Worm (Caenorhabditis elegans) whole organism, late embryonic: Measurements from ENCODE around the gene qui-1.
"Not testable (repeated sequence)": the region's sequence is repeated elsewhere in the genome, so short reads cannot be mapped to it uniquely, and the experiment has no call there.

Source experiments
- K02D7.2 ChIP-seq: sonication (generic microtip); optimal IDR thresholded peaks from 2 replicates; lab custom pipeline; 2017; ENCODE audit warnings: mild to moderate bottlenecking, missing genetic modification characterization, missing compliant biosample characterization
- Y22D7AL.16 ChIP-seq: sonication (generic microtip); optimal IDR thresholded peaks from 2 replicates; lab custom pipeline; 2016; ENCODE audit warnings: missing genetic modification characterization, missing compliant biosample characterization
- ceh-22 ChIP-seq: sonication (generic microtip); optimal IDR thresholded peaks from 2 replicates; lab custom pipeline; 2017; ENCODE audit warnings: missing biosample characterization, missing genetic modification characterization
- ceh-30 ChIP-seq: fragments of 150-350 bp; optimal IDR thresholded peaks from 2 replicates; lab custom pipeline; 2014; ENCODE audit warnings: missing biosample characterization, missing genetic modification characterization
- ceh-9 ChIP-seq: sonication (generic microtip); optimal IDR thresholded peaks from 2 replicates; lab custom pipeline; 2016; ENCODE audit warnings: mild to moderate bottlenecking, missing genetic modification characterization, inconsistent platforms, missing compliant biosample characterization
- che-1 ChIP-seq: sonication (generic microtip); optimal IDR thresholded peaks from 2 replicates; lab custom pipeline; 2016; ENCODE audit warnings: mild to moderate bottlenecking, missing genetic modification characterization, missing compliant biosample characterization
- dmd-4 ChIP-seq: sonication (generic microtip); optimal IDR thresholded peaks from 2 replicates; lab custom pipeline; 2016; ENCODE audit warnings: borderline replicate concordance, missing genetic modification characterization, missing compliant biosample characterization
- elt-2 ChIP-seq: sonication (generic microtip); optimal IDR thresholded peaks from 2 replicates; lab custom pipeline; 2016; ENCODE audit warnings: missing genetic modification reagents, missing genetic modification characterization, missing compliant biosample characterization
- elt-4 ChIP-seq: sonication (generic microtip); optimal IDR thresholded peaks from 2 replicates; lab custom pipeline; 2016; ENCODE audit warnings: missing genetic modification characterization, missing compliant biosample characterization
- ets-4 ChIP-seq: sonication (generic microtip); optimal IDR thresholded peaks from 2 replicates; lab custom pipeline; 2016; ENCODE audit warnings: missing genetic modification characterization, missing compliant biosample characterization
- fax-1 ChIP-seq: sonication (generic microtip); optimal IDR thresholded peaks from 2 replicates; lab custom pipeline; 2016; ENCODE audit warnings: missing genotype, missing genetic modification characterization, missing compliant biosample characterization
- fkh-6 ChIP-seq: sonication (generic microtip); optimal IDR thresholded peaks from 2 replicates; lab custom pipeline; 2016; ENCODE audit warnings: missing genetic modification characterization, missing compliant biosample characterization
- gmeb-2 ChIP-seq: sonication (generic microtip); optimal IDR thresholded peaks from 2 replicates; lab custom pipeline; 2016; ENCODE audit warnings: missing genetic modification characterization, inconsistent platforms, missing compliant biosample characterization
- hlh-13 ChIP-seq: fragments of 200-800 bp; sonication (Bioruptor generic); optimal IDR thresholded peaks from 2 replicates; lab custom pipeline; 2018; ENCODE audit warnings: mild to moderate bottlenecking, missing genetic modification characterization, missing compliant biosample characterization
- hlh-15 ChIP-seq: sonication (generic microtip); optimal IDR thresholded peaks from 2 replicates; lab custom pipeline; 2016; ENCODE audit warnings: missing genetic modification characterization, missing compliant biosample characterization
- hlh-6 ChIP-seq: sonication (generic microtip); optimal IDR thresholded peaks from 2 replicates; lab custom pipeline; 2016; ENCODE audit warnings: missing genotype, missing genetic modification characterization, missing compliant biosample characterization
- hlh-8 ChIP-seq: sonication (generic microtip); optimal IDR thresholded peaks from 2 replicates; lab custom pipeline; 2016; ENCODE audit warnings: missing genotype, missing genetic modification characterization, missing compliant biosample characterization
- lim-6 ChIP-seq: sonication (generic microtip); optimal IDR thresholded peaks from 2 replicates; lab custom pipeline; 2016; ENCODE audit warnings: missing genetic modification characterization, missing compliant biosample characterization
- nfya-1 ChIP-seq: sonication (generic microtip); optimal IDR thresholded peaks from 2 replicates; lab custom pipeline; 2017; ENCODE audit warnings: missing genetic modification characterization, mild to moderate bottlenecking, missing compliant biosample characterization, antibody characterized with exemption, moderate library complexity
- nhr-11 ChIP-seq: fragments of 150-350 bp; optimal IDR thresholded peaks from 2 replicates; lab custom pipeline; 2014; ENCODE audit warnings: missing biosample characterization, missing genetic modification characterization
- nhr-232 ChIP-seq: sonication (generic microtip); optimal IDR thresholded peaks from 2 replicates; lab custom pipeline; 2016; ENCODE audit warnings: missing genetic modification characterization, missing compliant biosample characterization
- npax-4 ChIP-seq: sonication (generic microtip); optimal IDR thresholded peaks from 2 replicates; lab custom pipeline; 2016; ENCODE audit warnings: missing genetic modification characterization, missing compliant biosample characterization
- pat-9 ChIP-seq: fragments of 200-800 bp; sonication (Bioruptor generic); optimal IDR thresholded peaks from 2 replicates; lab custom pipeline; 2018; ENCODE audit warnings: mild to moderate bottlenecking, missing genetic modification characterization, moderate library complexity, missing compliant biosample characterization
- pqm-1 ChIP-seq: sonication (generic microtip); optimal IDR thresholded peaks from 2 replicates; lab custom pipeline; 2016; ENCODE audit warnings: missing genetic modification characterization, missing compliant biosample characterization
- ref-2 ChIP-seq: sonication (generic microtip); optimal IDR thresholded peaks from 2 replicates; lab custom pipeline; 2016; ENCODE audit warnings: missing genetic modification characterization, missing compliant biosample characterization
- rnt-1 ChIP-seq: sonication (generic microtip); optimal IDR thresholded peaks from 2 replicates; lab custom pipeline; 2016; ENCODE audit warnings: missing genetic modification characterization, missing compliant biosample characterization
- tbx-2 ChIP-seq: sonication (generic microtip); optimal IDR thresholded peaks from 2 replicates; lab custom pipeline; 2016; ENCODE audit warnings: missing genetic modification characterization, missing compliant biosample characterization
- tbx-7 ChIP-seq: sonication (generic microtip); optimal IDR thresholded peaks from 2 replicates; lab custom pipeline; 2016; ENCODE audit warnings: missing genotype, missing genetic modification characterization, missing compliant biosample characterization
- ttx-3 ChIP-seq: sonication (generic microtip); optimal IDR thresholded peaks from 2 replicates; lab custom pipeline; 2016; ENCODE audit warnings: missing genetic modification reagents, missing genetic modification characterization, missing compliant biosample characterization
- unc-86 ChIP-seq: sonication (generic microtip); optimal IDR thresholded peaks from 2 replicates; lab custom pipeline; 2016; ENCODE audit warnings: missing genetic modification characterization, missing compliant biosample characterization

qui-1 gene

ce11 chrIV:13575673-13576072 lies 14.0 kb downstream of the qui-1 start:
- TF ChIP-seq K02D7.2 (tag; lab: Kevin White, UChicago) (no peak), nhr-11 (tag; lab: Kevin White, UChicago) (peak; percentile 16)
- TF ChIP-seq, all 69 proteins: peak for 1

ce11 chrIV:13578174-13578573 lies 16.5 kb downstream of the qui-1 start, which contains the start of gene Y45F10B.8:
Gene Y45F10B.8 (minus strand): TSS chrIV:13578274.
- TF ChIP-seq lim-6, hlh-8, fkh-6 (tag; lab: Kevin White, UChicago): not testable (repeated sequence)
- TF ChIP-seq, all 69 proteins: peak for 0; not testable (repeated sequence) for 69

ce11 chrIV:13578953-13579352 lies 17.3 kb downstream of the qui-1 start, which contains the start of gene sru-16:
Gene sru-16 (plus strand): TSS chrIV:13579253.
- not testable (repeated sequence) for TF ChIP-seq dmd-4, ttx-3, che-1 (tag; lab: Kevin White, UChicago)

- TF ChIP-seq ceh-22 (tag; lab: Kevin White, UChicago) (no peak), elt-4 (tag; lab: Kevin White, UChicago) (no peak), nhr-232 (tag; lab: Kevin White, UChicago) (no peak)
These were observed 21.2 kb downstream of the qui-1 start, which contains the start of gene sru-12 for ce11 chrIV:13582909-13583308. Gene sru-12 (plus strand): TSS chrIV:13583209.

ce11 chrIV:13584646-13585045 lies 23.0 kb downstream of the qui-1 start, which contains the start of gene sru-11:
Gene sru-11 (plus strand): TSS chrIV:13584946.
- TF ChIP-seq hlh-6 (tag; lab: Kevin White, UChicago): no peak
- no peak for TF ChIP-seq gmeb-2 (tag; lab: Kevin White, UChicago)

- no peak for TF ChIP-seq ref-2 (tag; lab: Kevin White, UChicago)
- no peak for TF ChIP-seq ceh-9 (tag; lab: Kevin White, UChicago)
- TF ChIP-seq nhr-232 (tag; lab: Kevin White, UChicago): no peak
- TF ChIP-seq rnt-1: no peak
- TF ChIP-seq hlh-15 (tag; lab: Kevin White, UChicago): no peak
- no peak for TF ChIP-seq pqm-1 (tag; lab: Kevin White, UChicago)
- TF ChIP-seq ceh-30 (tag; lab: Kevin White, UChicago): no peak
- no peak for TF ChIP-seq tbx-7 (tag; lab: Kevin White, UChicago)
- no peak for TF ChIP-seq tbx-2 (tag; lab: Kevin White, UChicago)
- TF ChIP-seq hlh-8 (tag; lab: Kevin White, UChicago): no peak
- TF ChIP-seq unc-86 (tag; lab: Kevin White, UChicago): no peak
- TF ChIP-seq ets-4 (tag; lab: Kevin White, UChicago): no peak
- no peak for TF ChIP-seq elt-2 (tag; lab: Kevin White, UChicago)
- no peak for TF ChIP-seq hlh-6 (tag; lab: Kevin White, UChicago)
- TF ChIP-seq elt-4 (tag; lab: Kevin White, UChicago): no peak
- TF ChIP-seq fax-1 (tag; lab: Kevin White, UChicago): no peak
- TF ChIP-seq npax-4: no peak
- TF ChIP-seq dmd-4 (tag; lab: Kevin White, UChicago): no peak
- no peak for TF ChIP-seq pat-9 (tag; lab: Kevin White, UChicago)
These were observed 25.5 kb downstream of the qui-1 start, which contains the start of gene Y45F10B.12 for ce11 chrIV:13587175-13587574. Gene Y45F10B.12 (plus strand): TSS chrIV:13587475.

- TF ChIP-seq Y22D7AL.16 (tag; lab: Kevin White, UChicago); hlh-13 (GFP tag; lab: Kevin White, UChicago); nfya-1 (tag; lab: Kevin White, UChicago): not testable (repeated sequence)
These were observed 26.9 kb downstream of the qui-1 start, which contains the start of gene sru-9 for ce11 chrIV:13588544-13589043. Gene sru-9 (plus strand): TSS chrIV:13588993.
